Worm (Caenorhabditis elegans) whole organism, L4/young adult: Measurements from ENCODE around the gene rom-1.

Experiments used
- W03F9.2 ChIP-seq: fragments of 150-350 bp; optimal IDR thresholded peaks from 2 replicates; lab custom pipeline; 2014; ENCODE audit warnings: missing biosample characterization, missing genetic modification characterization
- dao-5 ChIP-seq: sonication (generic microtip); optimal IDR thresholded peaks from 2 replicates; lab custom pipeline; 2016; ENCODE audit warnings: missing genotype, missing genetic modification characterization, moderate library complexity, missing compliant biosample characterization
- him-1 ChIP-seq: sonication (generic microtip); optimal IDR thresholded peaks from 2 replicates; lab custom pipeline; 2016; ENCODE audit warnings: missing genotype, missing genetic modification reagents, missing genetic modification characterization, missing compliant biosample characterization

DNA sequence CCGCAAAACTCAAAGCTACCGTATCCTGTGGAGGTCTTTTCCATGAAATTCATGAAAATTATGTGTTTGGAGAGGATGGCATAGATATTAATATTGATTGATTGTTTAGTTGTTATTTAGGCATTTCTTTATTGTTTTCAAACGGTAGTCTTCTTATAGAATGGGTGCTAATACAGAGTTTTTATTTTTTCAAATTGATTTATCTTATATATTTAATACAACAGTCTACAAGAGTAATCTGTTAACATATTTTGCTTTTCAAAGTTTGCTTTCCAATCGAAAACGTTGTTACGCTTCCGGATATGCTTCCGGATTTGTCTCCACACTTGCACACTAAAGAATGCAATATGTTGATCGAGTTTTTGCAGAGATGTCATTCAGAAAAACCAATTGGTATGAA, 40.2 kb upstream of the rom-1 start, which contains the start of gene C35D10.17:
- no peak for TF ChIP-seq him-1
- no peak for TF ChIP-seq dao-5 (tag; lab: Kevin White, UChicago)
- no peak for TF ChIP-seq W03F9.2 (tag; lab: Kevin White, UChicago)
